Fruit fly (Drosophila melanogaster) whole organism, prepupa: ENCODE measurements around the gene CG3546.

Experiments used
- CG10631 ChIP-seq: fragments of 200-800 bp; sonication (Bioruptor generic); optimal IDR thresholded peaks from 2 replicates; lab custom pipeline; 2016; ENCODE audit warnings: missing biosample characterization, missing genetic modification characterization
- CG10669 ChIP-seq: fragments of 200-800 bp; sonication (Bioruptor generic); optimal IDR thresholded peaks from 3 replicates; lab custom pipeline; 2018; ENCODE audit warnings: missing biosample characterization, mild to moderate bottlenecking, missing genetic modification characterization, moderate library complexity
- CG11294 ChIP-seq: fragments of 200-800 bp; sonication (Bioruptor generic); IDR thresholded peaks from 2 replicates; pipeline ENCODE4 v1.3.6; 2022; ENCODE audit warnings: missing biosample characterization, missing genetic modification characterization
- CG6276 ChIP-seq: fragments of 200-800 bp; sonication (Bioruptor generic); optimal IDR thresholded peaks from 2 replicates; lab custom pipeline; 2017; ENCODE audit warnings: missing biosample characterization, mild to moderate bottlenecking, missing genetic modification characterization
- CG8119 ChIP-seq: fragments of 200-800 bp; sonication (Bioruptor generic); IDR thresholded peaks from 3 replicates; pipeline ENCODE4 v1.3.6; 2022; ENCODE audit warnings: missing biosample characterization, missing genetic modification characterization
- Eip75B ChIP-seq: fragments of 200-800 bp; sonication (Bioruptor generic); optimal IDR thresholded peaks from 3 replicates; lab custom pipeline; 2016; ENCODE audit warnings: missing biosample characterization, missing genetic modification characterization
- Eip78C ChIP-seq: fragments of 200-800 bp; sonication (Bioruptor generic); peaks from one replicate; lab custom pipeline; 2016; ENCODE audit warnings: missing biosample characterization, missing genetic modification characterization
- Eip93F ChIP-seq: fragments of 200-800 bp; sonication (Bioruptor generic); optimal IDR thresholded peaks from 2 replicates; lab custom pipeline; 2016; ENCODE audit warnings: missing biosample characterization, mild to moderate bottlenecking, missing genetic modification characterization
- Ets21C ChIP-seq: fragments of 200-800 bp; sonication (Bioruptor generic); optimal IDR thresholded peaks from 3 replicates; lab custom pipeline; 2016; ENCODE audit warnings: missing biosample characterization, missing genetic modification characterization
- Gug ChIP-seq: fragments of 200-800 bp; sonication (Bioruptor generic); IDR thresholded peaks from 2 replicates; pipeline ENCODE4 v1.3.6; 2022; ENCODE audit warnings: missing biosample characterization, missing genetic modification characterization
- Hr4 ChIP-seq: fragments of 200-800 bp; sonication (Bioruptor generic); optimal IDR thresholded peaks from 3 replicates; lab custom pipeline; 2016; ENCODE audit warnings: missing biosample characterization, missing genetic modification characterization
- Lpt ChIP-seq: fragments of 200-800 bp; sonication (Bioruptor generic); optimal IDR thresholded peaks from 3 replicates; lab custom pipeline; 2016; ENCODE audit warnings: missing biosample characterization, missing genetic modification characterization
- Smox ChIP-seq: fragments of 200-800 bp; sonication (Bioruptor generic); optimal IDR thresholded peaks from 3 replicates; lab custom pipeline; 2016; ENCODE audit warnings: missing biosample characterization, missing genetic modification characterization
- achi ChIP-seq: fragments of 200-800 bp; sonication (Bioruptor generic); optimal IDR thresholded peaks from 3 replicates; lab custom pipeline; 2016; ENCODE audit warnings: missing biosample characterization, missing genetic modification characterization
- acj6 ChIP-seq: fragments of 200-800 bp; sonication (Bioruptor generic); optimal IDR thresholded peaks from 3 replicates; lab custom pipeline; 2016; ENCODE audit warnings: missing biosample characterization, missing genetic modification characterization
- dac ChIP-seq: fragments of 200-800 bp; sonication (Bioruptor generic); optimal IDR thresholded peaks from 2 replicates; lab custom pipeline; 2017; ENCODE audit warnings: missing biosample characterization, mild to moderate bottlenecking, missing genetic modification characterization
- esn ChIP-seq: fragments of 200-800 bp; sonication (Bioruptor generic); optimal IDR thresholded peaks from 2 replicates; lab custom pipeline; 2016; ENCODE audit warnings: missing biosample characterization, mild to moderate bottlenecking, missing genetic modification characterization, moderate library complexity
- fd59A ChIP-seq: fragments of 200-800 bp; sonication (Bioruptor generic); optimal IDR thresholded peaks from 2 replicates; lab custom pipeline; 2017; ENCODE audit warnings: missing biosample characterization, mild to moderate bottlenecking, missing genetic modification characterization, missing genetic modification reagents
- fkh ChIP-seq: fragments of 200-800 bp; sonication (Bioruptor generic); optimal IDR thresholded peaks from 3 replicates; lab custom pipeline; 2017; ENCODE audit warnings: missing biosample characterization, mild to moderate bottlenecking, missing genetic modification characterization, moderate library complexity
- net ChIP-seq: fragments of 200-800 bp; sonication (Bioruptor generic); optimal IDR thresholded peaks from 3 replicates; lab custom pipeline; 2016; ENCODE audit warnings: missing biosample characterization, missing genetic modification characterization
- pdm3 ChIP-seq: fragments of 200-800 bp; sonication (Bioruptor generic); optimal IDR thresholded peaks from 3 replicates; lab custom pipeline; 2016; ENCODE audit warnings: missing biosample characterization, missing genetic modification characterization
- salr ChIP-seq, 2 experiments: fragments of 200-800 bp; sonication (Bioruptor generic); optimal IDR thresholded peaks; 3 replicates each; lab custom pipeline; 2016 to 2018; ENCODE audit warnings: missing biosample characterization in 2 of 2, missing genetic modification characterization in 2 of 2, mild to moderate bottlenecking in 1 of 2
- spab ChIP-seq: fragments of 200-800 bp; sonication (Bioruptor generic); optimal IDR thresholded peaks from 2 replicates; lab custom pipeline; 2017; ENCODE audit warnings: missing biosample characterization, mild to moderate bottlenecking, missing genetic modification characterization, missing genetic modification reagents

The CG3546 gene

DNA sequence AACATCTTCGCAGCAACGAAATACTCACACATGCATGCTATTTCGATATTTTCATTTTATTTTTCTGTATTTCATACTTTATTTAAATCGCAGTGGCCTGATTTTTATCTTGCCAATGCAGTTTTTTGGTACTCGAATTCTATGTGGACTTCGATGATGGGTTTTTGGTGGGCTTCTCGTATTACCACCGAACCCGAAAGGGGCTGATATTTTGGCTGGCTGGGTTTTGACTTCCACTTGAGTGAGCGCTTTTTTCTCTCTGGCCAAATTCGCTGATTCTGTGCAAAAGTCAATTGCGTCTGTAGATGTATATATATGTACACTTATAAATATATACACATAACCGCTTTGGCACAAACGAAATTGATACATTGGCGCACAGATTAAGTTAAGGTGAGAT, 47.4 kb downstream of the CG3546 start:
- TF ChIP-seq Lpt (GFP tag; lab: Kevin White, UChicago) (no peak), spab (GFP tag; lab: Kevin White, UChicago) (no peak), pdm3 (GFP tag; lab: Kevin White, UChicago) (no peak), CG11294 (GFP tag; lab: Robert Waterston, UW) (no peak), fd59A (GFP tag; lab: Kevin White, UChicago) (no peak), Gug (no peak), CG10669 (GFP tag; lab: Kevin White, UChicago) (no peak), salr (GFP tag; optimal IDR thresholded peaks at IDR 0.05; lab: Kevin White, UChicago) (no peak), CG8119 (GFP tag; lab: Robert Waterston, UW) (no peak), CG10631 (no peak), net (GFP tag; lab: Kevin White, UChicago) (no peak), acj6 (no peak), Eip93F (GFP tag; lab: Kevin White, UChicago) (no peak), CG6276 (GFP tag; lab: Kevin White, UChicago) (no peak), Smox (GFP tag; lab: Kevin White, UChicago) (no peak), esn (GFP tag; lab: Kevin White, UChicago) (no peak), Ets21C (GFP tag; lab: Kevin White, UChicago) (no peak), Hr4 (GFP tag; lab: Kevin White, UChicago) (no peak)

DNA sequence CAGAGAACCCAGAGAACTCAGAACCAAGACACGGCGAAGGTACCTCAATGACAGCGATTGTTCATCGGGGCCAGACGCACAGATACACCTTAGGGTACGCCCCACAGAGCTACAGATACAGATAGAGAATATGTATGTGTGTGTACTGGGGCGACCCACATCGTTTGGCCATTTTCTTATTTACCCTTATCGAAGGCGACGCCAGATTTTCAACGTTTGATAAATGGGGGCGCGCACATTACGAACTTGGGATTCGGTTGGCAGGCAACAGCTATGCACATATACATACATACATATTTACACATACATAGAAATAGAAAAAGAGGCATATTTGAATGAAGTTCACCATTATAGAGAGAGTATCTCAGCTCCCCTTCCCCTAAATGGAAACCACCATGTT, 48.6 kb downstream of the CG3546 start:
- peak; percentile 29 for TF ChIP-seq fkh
- no peak for TF ChIP-seq dac (GFP tag; lab: Kevin White, UChicago)

dm6 chrX:4609737-4610136, 51.9 kb downstream of the CG3546 start:
- TF ChIP-seq fkh = peak; percentile 88
- TF ChIP-seq Eip78C = peak; percentile 31
- no peak for TF ChIP-seq achi (GFP tag; lab: Kevin White, UChicago)
- no peak for TF ChIP-seq Eip75B (GFP tag; lab: Kevin White, UChicago)
